Fruit fly (Drosophila melanogaster) whole organism, embryonic: ENCODE data around the gene CG31775.

ENCODE experiments used
- Aef1 ChIP-seq: fragments of 200-800 bp; sonication (Bioruptor generic); IDR thresholded peaks from 3 replicates; pipeline ENCODE4 v1.3.6; 2022; ENCODE audit warnings: missing biosample characterization, missing genetic modification characterization
- Antp ChIP-seq: fragments of 200-800 bp; sonication (Bioruptor generic); optimal IDR thresholded peaks from 3 replicates; lab custom pipeline; 2016; ENCODE audit warnings: missing biosample characterization, missing genetic modification characterization
- CG11247 ChIP-seq: fragments of 200-800 bp; sonication (Bioruptor generic); IDR thresholded peaks from 2 replicates; pipeline ENCODE4 v1.3.6; 2022; ENCODE audit warnings: missing biosample characterization, missing genetic modification characterization
- CG11560 ChIP-seq: fragments of 200-800 bp; sonication (Bioruptor generic); IDR thresholded peaks from 3 replicates; pipeline ENCODE4 v1.3.6; 2022; ENCODE audit warnings: missing biosample characterization, missing genetic modification characterization
- CG11696 ChIP-seq: fragments of 200-800 bp; sonication (Bioruptor generic); IDR thresholded peaks from 2 replicates; pipeline ENCODE4 v1.3.6; 2022; ENCODE audit warnings: missing biosample characterization, missing genetic modification characterization
- CG11723 ChIP-seq: fragments of 200-800 bp; sonication (Bioruptor generic); optimal IDR thresholded peaks from 2 replicates; lab custom pipeline; 2017; ENCODE audit warnings: missing biosample characterization, mild to moderate bottlenecking, missing genetic modification characterization
- CG1233 ChIP-seq: fragments of 200-800 bp; sonication (Bioruptor generic); optimal IDR thresholded peaks from 4 replicates; lab custom pipeline; 2018; ENCODE audit warnings: missing biosample characterization, mild to moderate bottlenecking, missing genetic modification characterization
- CG12391 ChIP-seq: fragments of 200-800 bp; sonication (Bioruptor generic); optimal IDR thresholded peaks from 3 replicates; lab custom pipeline; 2018; ENCODE audit warnings: missing biosample characterization, mild to moderate bottlenecking, missing genetic modification characterization, moderate library complexity
- CG13123 ChIP-seq: fragments of 200-800 bp; sonication (Bioruptor generic); optimal IDR thresholded peaks from 2 replicates; lab custom pipeline; 2016; ENCODE audit warnings: missing biosample characterization, missing genetic modification characterization
- CG14860 ChIP-seq: fragments of 200-800 bp; sonication (Bioruptor generic); IDR thresholded peaks from 3 replicates; pipeline ENCODE4 v1.3.6; 2022; ENCODE audit warnings: missing biosample characterization, missing genetic modification characterization; ENCODE audit not compliant: partially characterized antibody
- CG15073 ChIP-seq: fragments of 200-800 bp; sonication (Bioruptor generic); optimal IDR thresholded peaks from 2 replicates; lab custom pipeline; 2016; ENCODE audit warnings: missing biosample characterization, missing genetic modification characterization
- CG15269 ChIP-seq: fragments of 200-800 bp; sonication (Bioruptor generic); optimal IDR thresholded peaks from 2 replicates; lab custom pipeline; 2018; ENCODE audit warnings: missing biosample characterization, mild to moderate bottlenecking, missing genetic modification characterization, moderate library complexity
- CG17361 ChIP-seq: fragments of 200-800 bp; sonication (Bioruptor generic); IDR thresholded peaks from 3 replicates; pipeline ENCODE4 v1.3.6; 2022; ENCODE audit warnings: missing biosample characterization, missing genetic modification characterization
- CG18599 ChIP-seq: fragments of 200-800 bp; sonication (Bioruptor generic); optimal IDR thresholded peaks from 3 replicates; lab custom pipeline; 2017; ENCODE audit warnings: missing biosample characterization, missing genetic modification characterization, mild to moderate bottlenecking, moderate library complexity, missing genetic modification reagents
- CG2129 ChIP-seq: fragments of 200-800 bp; sonication (Bioruptor generic); IDR thresholded peaks from 2 replicates; pipeline ENCODE4 v1.3.6; 2022; ENCODE audit warnings: missing biosample characterization, missing genetic modification characterization; ENCODE audit not compliant: partially characterized antibody
- CG2199 ChIP-seq: fragments of 200-800 bp; sonication (Bioruptor generic); IDR thresholded peaks from 3 replicates; pipeline ENCODE4 v1.3.6; 2022; ENCODE audit warnings: missing biosample characterization, missing genetic modification characterization
- CG30020 ChIP-seq: fragments of 200-800 bp; optimal IDR thresholded peaks from 2 replicates; lab custom pipeline; 2019; ENCODE audit warnings: missing biosample characterization, mild to moderate bottlenecking, missing genetic modification characterization, moderate library complexity
- CG3065 ChIP-seq: fragments of 200-800 bp; sonication (Bioruptor generic); optimal IDR thresholded peaks from 2 replicates; lab custom pipeline; 2016; ENCODE audit warnings: missing biosample characterization, missing genetic modification characterization
- CG4328 ChIP-seq: fragments of 200-800 bp; sonication (Bioruptor generic); optimal IDR thresholded peaks from 3 replicates; lab custom pipeline; 2017; ENCODE audit warnings: missing biosample characterization, missing genetic modification reagents, missing genetic modification characterization
- CG6254 ChIP-seq: fragments of 200-800 bp; sonication (Bioruptor generic); optimal IDR thresholded peaks from 3 replicates; lab custom pipeline; 2017; ENCODE audit warnings: mild to moderate bottlenecking, missing biosample characterization, missing genetic modification reagents, missing genetic modification characterization
- CG6854 ChIP-seq: fragments of 200-800 bp; sonication (Bioruptor generic); optimal IDR thresholded peaks from 3 replicates; lab custom pipeline; 2017; ENCODE audit warnings: missing biosample characterization, mild to moderate bottlenecking, missing genetic modification characterization
- CG7372 ChIP-seq: fragments of 200-800 bp; sonication (Bioruptor generic); IDR thresholded peaks from 2 replicates; pipeline ENCODE4 v1.3.6; 2022; ENCODE audit warnings: missing biosample characterization, missing genetic modification characterization
- CG8924 ChIP-seq: fragments of 200-800 bp; optimal IDR thresholded peaks from 3 replicates; lab custom pipeline; 2019; ENCODE audit warnings: missing biosample characterization, mild to moderate bottlenecking, missing genetic modification characterization, moderate library complexity
- CG9215 ChIP-seq: fragments of 200-800 bp; sonication (Bioruptor generic); IDR thresholded peaks from 2 replicates; pipeline ENCODE4 v1.3.6; 2022; ENCODE audit warnings: missing biosample characterization, missing genetic modification characterization
- Chrac-16 ChIP-seq: fragments of 200-800 bp; sonication (Bioruptor generic); optimal IDR thresholded peaks from 3 replicates; lab custom pipeline; 2016; ENCODE audit warnings: missing biosample characterization, missing genetic modification characterization
- CkIIα-i1 ChIP-seq: fragments of 200-800 bp; sonication (Bioruptor generic); IDR thresholded peaks from 2 replicates; pipeline ENCODE4 v1.3.6; 2022; ENCODE audit warnings: missing biosample characterization, missing genetic modification characterization
- CrebB ChIP-seq: fragments of 200-800 bp; sonication (Bioruptor generic); optimal IDR thresholded peaks from 3 replicates; lab custom pipeline; 2018; ENCODE audit warnings: missing biosample characterization, mild to moderate bottlenecking, missing genetic modification characterization
- Dll ChIP-seq: fragments of 200-800 bp; sonication (Bioruptor generic); IDR thresholded peaks from 4 replicates; pipeline ENCODE4 v1.3.6; 2022; ENCODE audit warnings: missing biosample characterization, missing genetic modification characterization; ENCODE audit not compliant: partially characterized antibody
- Gsc ChIP-seq: fragments of 200-800 bp; sonication (Bioruptor generic); IDR thresholded peaks from 2 replicates; pipeline ENCODE4 v1.3.6; 2022; ENCODE audit warnings: missing biosample characterization, missing genetic modification characterization
- HLHmδ ChIP-seq: fragments of 200-800 bp; sonication (Bioruptor generic); optimal IDR thresholded peaks from 2 replicates; lab custom pipeline; 2018; ENCODE audit warnings: missing biosample characterization, mild to moderate bottlenecking, missing genetic modification characterization, moderate library complexity
- HmgD ChIP-seq: fragments of 200-800 bp; sonication (Bioruptor generic); optimal IDR thresholded peaks from 3 replicates; lab custom pipeline; 2016; ENCODE audit warnings: missing biosample characterization, missing genetic modification characterization
- Kr ChIP-seq: fragments of 200-800 bp; sonication (Bioruptor generic); optimal IDR thresholded peaks from 2 replicates; lab custom pipeline; 2017; ENCODE audit warnings: missing biosample characterization, mild to moderate bottlenecking, missing genetic modification characterization
- Ptx1 ChIP-seq: fragments of 200-800 bp; sonication (Bioruptor generic); IDR thresholded peaks from 2 replicates; pipeline ENCODE4 v1.3.6; 2022; ENCODE audit warnings: missing biosample characterization, missing genetic modification characterization
- Xrp1 ChIP-seq: fragments of 200-800 bp; sonication (Bioruptor generic); IDR thresholded peaks from 2 replicates; pipeline ENCODE4 v1.3.6; 2022; ENCODE audit warnings: missing biosample characterization, missing genetic modification characterization
- ash1 ChIP-seq: fragments of 200-800 bp; sonication (Bioruptor generic); optimal IDR thresholded peaks from 2 replicates; lab custom pipeline; 2018; ENCODE audit warnings: missing biosample characterization, mild to moderate bottlenecking, missing genetic modification characterization
- bcd ChIP-seq: fragments of 200-800 bp; sonication (Bioruptor generic); optimal IDR thresholded peaks from 2 replicates; lab custom pipeline; 2017; ENCODE audit warnings: missing biosample characterization, mild to moderate bottlenecking, missing genetic modification characterization
- chn ChIP-seq: fragments of 200-800 bp; sonication (Bioruptor generic); optimal IDR thresholded peaks from 2 replicates; lab custom pipeline; 2016; ENCODE audit warnings: missing biosample characterization, missing genetic modification characterization
- dimm ChIP-seq: fragments of 200-800 bp; sonication (Bioruptor generic); IDR thresholded peaks from 2 replicates; pipeline ENCODE4 v1.3.6; 2022; ENCODE audit warnings: missing biosample characterization, missing genetic modification characterization
- fd64A ChIP-seq: fragments of 200-800 bp; sonication (Bioruptor generic); optimal IDR thresholded peaks from 3 replicates; lab custom pipeline; 2018; ENCODE audit warnings: missing biosample characterization, mild to moderate bottlenecking, missing genetic modification characterization
- h ChIP-seq: fragments of >200 bp; optimal IDR thresholded peaks from 2 replicates; lab custom pipeline; 2017
- lab ChIP-seq: fragments of 200-800 bp; sonication (Bioruptor generic); optimal IDR thresholded peaks from 3 replicates; lab custom pipeline; 2017; ENCODE audit warnings: missing biosample characterization, missing genetic modification characterization, mild to moderate bottlenecking, moderate library complexity, missing genetic modification reagents
- pb ChIP-seq: fragments of 200-800 bp; sonication (Bioruptor generic); optimal IDR thresholded peaks from 3 replicates; lab custom pipeline; 2016; ENCODE audit warnings: missing biosample characterization, missing genetic modification characterization
- repo ChIP-seq: fragments of 200-800 bp; sonication (Bioruptor generic); optimal IDR thresholded peaks from 2 replicates; lab custom pipeline; 2016; ENCODE audit warnings: missing biosample characterization, missing genetic modification characterization
- rib ChIP-seq: fragments of 200-800 bp; sonication (Bioruptor generic); IDR thresholded peaks from 2 replicates; pipeline ENCODE4 v1.3.6; 2022; ENCODE audit warnings: missing biosample characterization, missing genetic modification characterization
- scrt ChIP-seq: fragments of 200-800 bp; sonication (Bioruptor generic); optimal IDR thresholded peaks from 2 replicates; lab custom pipeline; 2018; ENCODE audit warnings: missing biosample characterization, mild to moderate bottlenecking, missing genetic modification characterization, moderate library complexity
- sisA ChIP-seq: fragments of 200-800 bp; sonication (Bioruptor generic); IDR thresholded peaks from 2 replicates; pipeline ENCODE4 v1.3.6; 2022; ENCODE audit warnings: missing biosample characterization, missing genetic modification characterization
- sna ChIP-seq: fragments of 200-800 bp; sonication (Bioruptor generic); IDR thresholded peaks from 2 replicates; pipeline ENCODE4 v1.3.6; 2022; ENCODE audit warnings: missing biosample characterization, missing genetic modification characterization; ENCODE audit not compliant: partially characterized antibody
- so ChIP-seq: fragments of 200-800 bp; sonication (Bioruptor generic); IDR thresholded peaks from 3 replicates; pipeline ENCODE4 v1.3.6; 2022; ENCODE audit warnings: missing biosample characterization, missing genetic modification characterization
- tll ChIP-seq, 2 experiments: fragments of 200-800 bp in 1 of 2; fragments of >200 bp in 1 of 2; sonication (Bioruptor generic) in 1 of 2; optimal IDR thresholded peaks; 2 replicates each; lab custom pipeline; 2017 to 2019; ENCODE audit warnings: missing biosample characterization in 2 of 2, missing genetic modification characterization in 2 of 2, mild to moderate bottlenecking in 1 of 2, moderate library complexity in 1 of 2
- vvl ChIP-seq: fragments of 200-800 bp; sonication (Bioruptor generic); IDR thresholded peaks from 2 replicates; pipeline ENCODE4 v1.3.6; 2022; ENCODE audit warnings: missing biosample characterization, missing genetic modification characterization
- z ChIP-seq: fragments of 200-800 bp; sonication (Bioruptor generic); IDR thresholded peaks from 3 replicates; pipeline ENCODE4 v1.3.6; 2022; ENCODE audit warnings: missing biosample characterization, missing genetic modification characterization

CG31775 gene

dm6 chr2L:14706194-14706593 is 31.4 kb downstream of the CG31775 start (continued):
- TF ChIP-seq CG15073 (GFP tag; lab: Kevin White, UChicago) = peak; percentile 21
- TF ChIP-seq CG7372 (GFP tag; lab: Robert Waterston, UW) = peak; percentile 40; the same call in 1 of the 2 replicates
- peak; percentile 29; the same call in 1 of the 2 replicates for TF ChIP-seq dimm (GFP tag; lab: Robert Waterston, UW)
- peak; percentile 51 for TF ChIP-seq CG18599
- peak; percentile 78 for TF ChIP-seq repo
- no peak for TF ChIP-seq Dll (GFP tag; lab: Robert Waterston, UW)
- no peak for TF ChIP-seq CG8924 (tag; lab: Kevin White, UChicago)
- TF ChIP-seq CG1233 = peak; percentile 77
- TF ChIP-seq CG17361 = peak; percentile 67; the same call in 2 of the 3 replicates
- TF ChIP-seq CG9215 = peak; percentile 54; the same call in 1 of the 2 replicates
- no peak for TF ChIP-seq CG14860
- TF ChIP-seq CG6254 (GFP tag; lab: Kevin White, UChicago) = no peak
- peak; percentile 84 for TF ChIP-seq Ptx1 (GFP tag; lab: Robert Waterston, UW)
- no peak for TF ChIP-seq fd64A (GFP tag; lab: Kevin White, UChicago)
- no peak for TF ChIP-seq CkIIα-i1 (GFP tag; lab: Robert Waterston, UW)
- TF ChIP-seq chn (GFP tag; lab: Kevin White, UChicago) = peak; percentile 67
- TF ChIP-seq vvl (GFP tag; lab: Robert Waterston, UW) = peak; percentile 85
- TF ChIP-seq CG11723 (GFP tag; lab: Kevin White, UChicago) = no peak
- TF ChIP-seq CG3065 (GFP tag; lab: Kevin White, UChicago) = peak; percentile 36
- peak; percentile 59 for TF ChIP-seq HmgD (GFP tag; lab: Kevin White, UChicago)
- TF ChIP-seq CG11696 = 0 out of 2 replicates have a peak, but pooled peaks have one; percentile 28
- peak in 1 of 2 experiments; percentile 37 for TF ChIP-seq tll (GFP tag; optimal IDR thresholded peaks at IDR 0.05; lab: Kevin White, UChicago)
- peak; percentile 75 for TF ChIP-seq bcd
- no peak for TF ChIP-seq ash1 (GFP tag; lab: Kevin White, UChicago)
- TF ChIP-seq Xrp1 (GFP tag; lab: Robert Waterston, UW) = peak; percentile 56; the same call in 1 of the 2 replicates
- TF ChIP-seq Aef1 = peak; percentile 63; the same call in 2 of the 3 replicates
- 0 out of 2 replicates have a peak, but pooled peaks have one; percentile 41 for TF ChIP-seq rib
- peak; percentile 21 for TF ChIP-seq CG6854 (GFP tag; lab: Kevin White, UChicago)
- no peak for TF ChIP-seq sna (GFP tag; lab: Robert Waterston, UW)
- TF ChIP-seq CG15269 (tag; lab: Kevin White, UChicago) = peak; percentile 51
- TF ChIP-seq HLHmδ (GFP tag; lab: Kevin White, UChicago) = peak; percentile 56
- peak; percentile 95 for TF ChIP-seq CG2199
- TF ChIP-seq lab (GFP tag; lab: Kevin White, UChicago) = peak; percentile 76
- peak; percentile 36 for TF ChIP-seq scrt (GFP tag; lab: Kevin White, UChicago)
- peak; percentile 72 for TF ChIP-seq Chrac-16 (GFP tag; lab: Kevin White, UChicago)
- TF ChIP-seq CG13123 (GFP tag; lab: Kevin White, UChicago) = peak; percentile 78
- no peak for TF ChIP-seq CG11560
- peak; percentile 74 for TF ChIP-seq pb
- TF ChIP-seq Kr (GFP tag; lab: Kevin White, UChicago) = no peak
- TF ChIP-seq Gsc (GFP tag; lab: Robert Waterston, UW) = no peak
- TF ChIP-seq h = no peak
- TF ChIP-seq CG11247 = peak; percentile 88
- peak; percentile 35; the same call in 1 of the 3 replicates for TF ChIP-seq so (GFP tag; lab: Robert Waterston, UW)
- peak; percentile 36 for TF ChIP-seq CG12391 (tag; lab: Kevin White, UChicago)
- TF ChIP-seq CrebB (tag; lab: Kevin White, UChicago) = peak; percentile 11
- peak; percentile 86 for TF ChIP-seq Antp
- no peak for TF ChIP-seq CG2129 (GFP tag; lab: Robert Waterston, UW)
- no peak for TF ChIP-seq CG30020 (tag; lab: Kevin White, UChicago)
- peak; percentile 49 for TF ChIP-seq CG4328 (GFP tag; lab: Kevin White, UChicago)
- peak; percentile 77 for TF ChIP-seq sisA
- no peak; the same call in 2 of the 3 replicates for TF ChIP-seq z (GFP tag; lab: Robert Waterston, UW)
